Worm (Caenorhabditis elegans) whole organism, L4 larva: ENCODE results near the gene C18E9.8.

Source experiments
- Y48G9A.11 ChIP-seq: fragments of 200-800 bp; sonication (Bioruptor generic); IDR thresholded peaks from 2 replicates; pipeline ENCODE4 v1.3.6; 2022; ENCODE audit warnings: missing genetic modification reagents, missing genetic modification characterization, missing compliant biosample characterization
- ZK546.5 ChIP-seq, 2 experiments: sonication (generic microtip); optimal IDR thresholded peaks; 2 replicates each; lab custom pipeline; 2017; ENCODE audit warnings: missing biosample characterization in 2 of 2, missing genetic modification characterization in 2 of 2
- aha-1 ChIP-seq: fragments of 150-350 bp; peaks from one replicate; lab custom pipeline; 2014; ENCODE audit warnings: missing biosample characterization, missing genetic modification characterization
- ama-1 ChIP-seq: fragments of 150-350 bp; optimal IDR thresholded peaks from 2 replicates; lab custom pipeline; 2014; ENCODE audit warnings: inconsistent platforms, mixed read lengths
- lin-39 ChIP-seq: fragments of 150-350 bp; optimal IDR thresholded peaks from 2 replicates; lab custom pipeline; 2014; ENCODE audit warnings: missing biosample characterization, missing genetic modification reagents, missing genetic modification characterization
- madf-9 ChIP-seq: fragments of 200-800 bp; sonication (Bioruptor generic); conservative IDR thresholded peaks from 2 replicates; pipeline ENCODE4 v1.3.6; 2022; ENCODE audit warnings: missing genetic modification reagents, missing genetic modification characterization, missing compliant biosample characterization
- nhr-77 ChIP-seq: fragments of 150-350 bp; optimal IDR thresholded peaks from 2 replicates; lab custom pipeline; 2014; ENCODE audit warnings: missing biosample characterization, missing genetic modification characterization
- spr-3 ChIP-seq: fragments of 200-800 bp; sonication (Bioruptor generic); optimal IDR thresholded peaks from 2 replicates; lab custom pipeline; 2018; ENCODE audit warnings: mild to moderate bottlenecking, missing genetic modification characterization, missing compliant biosample characterization

DNA sequence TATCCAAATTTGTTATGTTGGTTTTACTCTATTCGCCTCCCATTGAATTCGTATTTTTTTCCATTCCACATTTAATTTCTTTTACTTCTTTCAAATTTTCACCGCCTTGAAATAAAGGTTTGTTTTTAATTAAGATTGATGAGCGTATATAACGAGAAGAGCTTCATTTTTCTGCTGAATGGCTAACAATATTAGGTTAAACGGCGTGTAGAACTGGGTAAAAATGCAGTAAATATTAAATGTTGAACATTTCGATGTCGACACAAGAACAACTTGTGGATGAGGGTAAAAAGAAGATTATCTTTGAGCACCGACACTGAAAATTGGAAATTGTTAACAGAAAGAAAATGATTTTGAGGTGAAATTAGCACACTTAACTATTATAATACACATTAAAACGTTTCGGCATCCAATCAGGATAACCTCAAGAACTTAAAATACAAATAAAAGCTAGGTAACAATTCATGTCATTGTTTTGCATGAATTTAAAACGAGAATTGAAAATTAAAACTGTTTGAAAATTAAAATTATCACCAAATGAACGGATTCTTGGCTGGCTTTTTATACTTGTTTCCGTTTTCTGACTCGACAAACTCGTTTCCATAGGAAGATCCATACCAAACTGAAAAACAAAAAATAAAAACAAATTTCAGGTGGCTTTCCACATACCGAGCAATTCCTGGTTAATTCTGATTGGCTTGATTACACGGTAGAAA, 48.8 kb downstream of the C18E9.8 start:
- no peak for TF ChIP-seq ama-1 (lab: Kevin White, UChicago)
- peak; percentile 15; the same call in 1 of the 2 replicates for TF ChIP-seq Y48G9A.11 (GFP tag; lab: Robert Waterston, UW)
- TF ChIP-seq nhr-77 (tag; lab: Kevin White, UChicago), result no peak
- peak; percentile 91 for TF ChIP-seq aha-1
- no peak for TF ChIP-seq lin-39
- no peak for TF ChIP-seq spr-3
- TF ChIP-seq madf-9, result no peak
- TF ChIP-seq ZK546.5 (tag; optimal IDR thresholded peaks at IDR 0.05; lab: Kevin White, UChicago), result no peak
